Worm (Caenorhabditis elegans) whole organism, L2 larva: ENCODE results near the gene lmd-3.

ENCODE experiments used
- C34F6.9 ChIP-seq: fragments of 150-350 bp; optimal IDR thresholded peaks from 2 replicates; lab custom pipeline; 2014; ENCODE audit warnings: missing biosample characterization, missing genetic modification characterization
- F13H6.1 ChIP-seq: sonication (generic microtip); optimal IDR thresholded peaks from 2 replicates; lab custom pipeline; 2016; ENCODE audit warnings: missing genetic modification characterization, missing compliant biosample characterization
- R02D3.7 ChIP-seq: fragments of 150-350 bp; optimal IDR thresholded peaks from 2 replicates; lab custom pipeline; 2014; ENCODE audit warnings: missing biosample characterization, missing genetic modification characterization
- Y55F3AM.14 ChIP-seq: fragments of 200-800 bp; sonication (Bioruptor generic); optimal IDR thresholded peaks from 2 replicates; lab custom pipeline; 2018; ENCODE audit warnings: mild to moderate bottlenecking, missing genetic modification characterization, missing compliant biosample characterization
- ZK546.5 ChIP-seq: sonication (generic microtip); optimal IDR thresholded peaks from 2 replicates; lab custom pipeline; 2017; ENCODE audit warnings: missing biosample characterization, missing genetic modification characterization
- alr-1 ChIP-seq: fragments of 150-350 bp; optimal IDR thresholded peaks from 2 replicates; lab custom pipeline; 2014; ENCODE audit warnings: missing biosample characterization, missing genetic modification characterization
- aly-2 ChIP-seq: fragments of 150-350 bp; optimal IDR thresholded peaks from 2 replicates; lab custom pipeline; 2014; ENCODE audit warnings: missing biosample characterization, missing genetic modification characterization
- blmp-1 ChIP-seq: sonication (generic microtip); optimal IDR thresholded peaks from 2 replicates; lab custom pipeline; 2017; ENCODE audit warnings: missing genetic modification characterization, mild to moderate bottlenecking, missing compliant biosample characterization, antibody characterized with exemption, moderate library complexity; ENCODE audit not compliant: insufficient read depth
- crh-2 ChIP-seq: sonication (generic microtip); optimal IDR thresholded peaks from 2 replicates; lab custom pipeline; 2017; ENCODE audit warnings: missing biosample characterization, missing genetic modification characterization
- dmd-4 ChIP-seq: sonication (generic microtip); optimal IDR thresholded peaks from 2 replicates; lab custom pipeline; 2017; ENCODE audit warnings: missing biosample characterization, missing genetic modification characterization
- elt-3 ChIP-seq: sonication (generic microtip); optimal IDR thresholded peaks from 2 replicates; lab custom pipeline; 2017; ENCODE audit warnings: missing biosample characterization, missing genetic modification characterization
- fos-1 ChIP-seq: fragments of 150-350 bp; optimal IDR thresholded peaks from 2 replicates; lab custom pipeline; 2014; ENCODE audit warnings: missing biosample characterization, missing genetic modification characterization
- gmeb-1 ChIP-seq: fragments of 150-350 bp; optimal IDR thresholded peaks from 2 replicates; lab custom pipeline; 2014; ENCODE audit warnings: missing biosample characterization, missing genetic modification characterization
- lsy-2 ChIP-seq, 2 experiments: fragments of 150-350 bp in 1 of 2; sonication (generic microtip) in 1 of 2; optimal IDR thresholded peaks; 2 replicates each; lab custom pipeline; 2014 to 2017; ENCODE audit warnings: missing biosample characterization in 2 of 2, missing genetic modification characterization in 2 of 2
- mab-5 ChIP-seq: fragments of 150-350 bp; optimal IDR thresholded peaks from 2 replicates; lab custom pipeline; 2014; ENCODE audit warnings: missing biosample characterization, missing genetic modification characterization
- mdl-1 ChIP-seq, 2 experiments: fragments of 150-350 bp in 1 of 2; sonication (generic microtip) in 1 of 2; optimal IDR thresholded peaks; 2 replicates each; lab custom pipeline; 2017; ENCODE audit warnings: missing biosample characterization in 2 of 2, missing genetic modification characterization in 2 of 2
- nhr-10 ChIP-seq: sonication (generic microtip); optimal IDR thresholded peaks from 2 replicates; lab custom pipeline; 2017; ENCODE audit warnings: missing biosample characterization, missing genetic modification characterization
- nhr-11 ChIP-seq: fragments of 150-350 bp; optimal IDR thresholded peaks from 2 replicates; lab custom pipeline; 2014; ENCODE audit warnings: missing biosample characterization, missing genetic modification characterization
- nhr-12 ChIP-seq: fragments of 150-350 bp; optimal IDR thresholded peaks from 2 replicates; lab custom pipeline; 2014; ENCODE audit warnings: missing biosample characterization, missing genetic modification characterization
- nhr-129 ChIP-seq: fragments of 150-350 bp; optimal IDR thresholded peaks from 2 replicates; lab custom pipeline; 2014; ENCODE audit warnings: missing biosample characterization, missing genetic modification characterization
- nhr-21 ChIP-seq: fragments of 150-350 bp; optimal IDR thresholded peaks from 2 replicates; lab custom pipeline; 2014; ENCODE audit warnings: missing biosample characterization, missing genetic modification characterization
- nhr-23 ChIP-seq: fragments of 150-350 bp; optimal IDR thresholded peaks from 2 replicates; lab custom pipeline; 2014; ENCODE audit warnings: missing biosample characterization, missing genetic modification reagents, missing genetic modification characterization
- nhr-237 ChIP-seq: fragments of 150-350 bp; optimal IDR thresholded peaks from 2 replicates; lab custom pipeline; 2014; ENCODE audit warnings: missing biosample characterization, missing genetic modification characterization
- nhr-25 ChIP-seq: fragments of 150-350 bp; sonication (generic microtip); optimal IDR thresholded peaks from 3 replicates; lab custom pipeline; 2014; ENCODE audit warnings: missing biosample characterization, missing genetic modification characterization
- nhr-6 ChIP-seq: fragments of 150-350 bp; optimal IDR thresholded peaks from 2 replicates; lab custom pipeline; 2014; ENCODE audit warnings: missing biosample characterization, missing genetic modification characterization
- nhr-77 ChIP-seq: fragments of 150-350 bp; optimal IDR thresholded peaks from 2 replicates; lab custom pipeline; 2014; ENCODE audit warnings: missing biosample characterization, missing genetic modification characterization
- peb-1 ChIP-seq: fragments of 150-350 bp; optimal IDR thresholded peaks from 2 replicates; lab custom pipeline; 2014; ENCODE audit warnings: missing biosample characterization, missing genetic modification characterization
- skn-1 ChIP-seq: sonication (generic microtip); optimal IDR thresholded peaks from 2 replicates; lab custom pipeline; 2017; ENCODE audit warnings: missing biosample characterization, missing genetic modification characterization
- sma-3 ChIP-seq: sonication (generic microtip); optimal IDR thresholded peaks from 2 replicates; lab custom pipeline; 2016; ENCODE audit warnings: missing genetic modification reagents, missing genetic modification characterization, missing compliant biosample characterization
- sma-9 ChIP-seq, 2 experiments: fragments of 150-350 bp in 1 of 2; sonication (generic microtip) in 1 of 2; optimal IDR thresholded peaks; 2 replicates each; lab custom pipeline; 2014 to 2016; ENCODE audit warnings: missing genetic modification characterization in 2 of 2, mild to moderate bottlenecking in 1 of 2, missing biosample characterization in 1 of 2, missing compliant biosample characterization in 1 of 2, missing genetic modification reagents in 1 of 2, moderate library complexity in 1 of 2
- snpc-4 ChIP-seq: fragments of 150-350 bp; optimal IDR thresholded peaks from 2 replicates; lab custom pipeline; 2014; ENCODE audit warnings: missing biosample characterization, missing genetic modification characterization
- unc-55 ChIP-seq: fragments of 150-350 bp; sonication (generic microtip); optimal IDR thresholded peaks from 3 replicates; lab custom pipeline; 2014; ENCODE audit warnings: missing biosample characterization, missing genetic modification reagents, missing genetic modification characterization
- unc-62 ChIP-seq: fragments of 150-350 bp; optimal IDR thresholded peaks from 2 replicates; lab custom pipeline; 2014; ENCODE audit warnings: missing biosample characterization, missing genetic modification reagents, missing genetic modification characterization
- zag-1 ChIP-seq: fragments of 150-350 bp; optimal IDR thresholded peaks from 2 replicates; lab custom pipeline; 2014; ENCODE audit warnings: missing biosample characterization, missing genetic modification characterization
- ztf-11 ChIP-seq: sonication (generic microtip); optimal IDR thresholded peaks from 2 replicates; lab custom pipeline; 2017; ENCODE audit warnings: missing biosample characterization, missing genetic modification characterization
- ztf-4 ChIP-seq: fragments of 150-350 bp; optimal IDR thresholded peaks from 2 replicates; lab custom pipeline; 2014; ENCODE audit warnings: missing biosample characterization, missing genetic modification characterization

Gene lmd-3

DNA sequence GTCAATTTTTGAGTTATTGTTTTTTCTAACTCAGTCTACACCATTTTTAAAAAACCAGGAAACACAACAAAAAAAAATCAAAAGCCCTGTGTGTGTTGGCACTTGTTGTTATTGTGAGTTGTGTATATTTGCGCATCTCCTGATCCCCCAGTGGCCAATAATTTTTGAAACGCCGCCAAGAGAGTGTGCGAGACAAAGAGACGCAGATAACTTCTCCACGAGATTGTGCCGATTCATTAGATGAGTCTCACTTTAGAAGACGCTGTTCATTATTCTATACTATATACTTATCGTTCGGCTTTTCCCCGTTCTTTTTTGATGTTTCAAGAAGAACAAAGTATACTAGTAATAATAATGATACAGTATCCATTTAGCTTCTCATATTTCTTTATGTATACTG, 6.1 kb upstream of the lmd-3 start:
- TF ChIP-seq crh-2 (tag; lab: Kevin White, UChicago) (no peak), nhr-237 (no peak), nhr-11 (tag; lab: Kevin White, UChicago) (no peak), mab-5 (tag; lab: Kevin White, UChicago) (peak; percentile 57)

DNA sequence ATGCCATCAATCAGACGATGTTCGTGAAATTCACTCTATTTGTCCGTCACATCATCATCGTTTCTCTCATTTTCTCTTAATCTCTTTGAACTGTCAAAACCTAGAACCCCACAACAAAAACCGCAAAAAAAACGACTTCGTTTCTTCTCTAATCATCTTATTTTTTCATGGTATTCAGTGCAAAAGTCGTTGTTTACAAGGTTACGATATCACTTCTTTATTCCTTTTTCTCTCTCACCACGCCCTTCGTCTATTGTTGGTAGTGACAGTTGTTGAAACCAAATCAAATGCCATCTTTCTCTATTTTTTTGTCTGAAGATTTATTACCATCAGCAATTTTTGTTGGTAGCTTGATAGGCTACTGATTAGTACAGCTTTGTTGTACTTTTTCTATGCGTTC, 4.6 kb upstream of the lmd-3 start:
- TF ChIP-seq sma-9 (GFP tag; optimal IDR thresholded peaks at IDR 0.05; lab: Kevin White, UChicago) (peak; percentile 27), sma-9 (tag; optimal IDR thresholded peaks at IDR 0.05; lab: Kevin White, UChicago) (no peak), sma-3 (peak; percentile 45), nhr-25 (tag; lab: Kevin White, UChicago) (peak; percentile 78), blmp-1 (no peak)

DNA sequence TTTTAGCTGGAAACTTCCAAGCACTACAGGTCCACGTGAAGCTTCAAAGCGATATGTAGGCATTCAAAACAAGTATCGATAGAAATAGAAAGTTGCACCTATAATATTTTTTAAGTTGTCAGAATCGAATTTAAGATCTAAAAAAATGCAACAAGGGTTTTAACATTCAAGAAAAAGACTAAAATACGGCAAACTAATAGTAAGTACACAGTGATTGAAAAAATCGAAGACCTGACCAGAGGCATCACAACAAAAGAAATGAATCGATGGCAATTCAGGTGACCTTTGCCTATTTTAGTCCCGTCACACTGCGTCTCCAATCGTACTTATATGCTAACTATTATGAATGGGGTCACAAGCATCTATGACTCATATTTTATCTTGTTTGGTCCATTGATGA, 3.3 kb upstream of the lmd-3 start, which contains the start of gene T23B12.5:
T23B12.5 (minus strand) TSS at position 101 of the 400 bp plus-strand sequence.
- TF ChIP-seq mab-5 (tag; lab: Kevin White, UChicago) (no peak), nhr-10 (tag; lab: Kevin White, UChicago) (no peak), skn-1 (tag; lab: Kevin White, UChicago) (no peak), nhr-77 (no peak), dmd-4 (tag; lab: Kevin White, UChicago) (no peak)

DNA sequence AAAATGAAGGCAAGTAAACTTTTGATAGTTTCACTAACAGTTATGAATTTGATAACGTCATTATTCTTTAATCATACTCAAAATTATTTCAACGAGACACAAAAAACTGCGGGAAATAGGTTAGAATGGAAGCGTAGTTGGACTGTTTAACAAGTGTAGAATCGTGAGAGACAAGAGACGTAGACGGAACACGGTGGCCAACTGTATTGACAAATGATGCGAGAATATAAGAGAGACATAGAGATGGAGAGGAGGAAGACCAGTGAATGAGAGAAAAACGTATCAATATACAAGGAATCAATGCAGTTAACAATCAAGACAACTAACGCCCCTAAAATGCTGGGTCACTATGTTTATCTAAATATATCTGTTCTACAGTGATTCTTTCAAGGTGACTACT, 1.0 kb upstream of the lmd-3 start:
- TF ChIP-seq aly-2 (tag; lab: Kevin White, UChicago) (no peak), F13H6.1 (peak; percentile 38), nhr-6 (tag; lab: Kevin White, UChicago) (no peak), fos-1 (peak; percentile 65), crh-2 (tag; lab: Kevin White, UChicago) (peak; percentile 50), nhr-21 (tag; lab: Kevin White, UChicago) (peak; percentile 14), alr-1 (tag; lab: Kevin White, UChicago) (no peak), nhr-25 (tag; lab: Kevin White, UChicago) (peak; percentile 33), sma-3 (peak; percentile 66), unc-55 (GFP tag; lab: Kevin White, UChicago) (no peak), elt-3 (tag; lab: Kevin White, UChicago) (no peak), peb-1 (tag; lab: Kevin White, UChicago) (no peak), ztf-4 (tag; lab: Kevin White, UChicago) (no peak), dmd-4 (tag; lab: Kevin White, UChicago) (no peak), nhr-77 (no peak), gmeb-1 (tag; lab: Kevin White, UChicago) (peak; percentile 48), nhr-129 (peak; percentile 56), zag-1 (no peak), nhr-23 (tag; lab: Kevin White, UChicago) (no peak), ZK546.5 (tag; lab: Kevin White, UChicago) (no peak), sma-9 (GFP tag; optimal IDR thresholded peaks at IDR 0.05; lab: Kevin White, UChicago) (peak; percentile 56), sma-9 (tag; optimal IDR thresholded peaks at IDR 0.05; lab: Kevin White, UChicago) (no peak), Y55F3AM.14 (GFP tag; lab: Kevin White, UChicago) (no peak), mdl-1 (tag; optimal IDR thresholded peaks at IDR 0.05; lab: Kevin White, UChicago) (no peak), nhr-12 (tag; lab: Kevin White, UChicago) (no peak), C34F6.9 (tag; lab: Kevin White, UChicago) (peak; percentile 16), R02D3.7 (tag; lab: Kevin White, UChicago) (no peak), lsy-2 (tag; optimal IDR thresholded peaks at IDR 0.05; lab: Kevin White, UChicago) (peak in 1 of 2 experiments; percentile 20), ztf-11 (no peak), nhr-237 (no peak), skn-1 (tag; lab: Kevin White, UChicago) (no peak), snpc-4 (tag; lab: Kevin White, UChicago) (peak; percentile 1), unc-62 (no peak)

DNA sequence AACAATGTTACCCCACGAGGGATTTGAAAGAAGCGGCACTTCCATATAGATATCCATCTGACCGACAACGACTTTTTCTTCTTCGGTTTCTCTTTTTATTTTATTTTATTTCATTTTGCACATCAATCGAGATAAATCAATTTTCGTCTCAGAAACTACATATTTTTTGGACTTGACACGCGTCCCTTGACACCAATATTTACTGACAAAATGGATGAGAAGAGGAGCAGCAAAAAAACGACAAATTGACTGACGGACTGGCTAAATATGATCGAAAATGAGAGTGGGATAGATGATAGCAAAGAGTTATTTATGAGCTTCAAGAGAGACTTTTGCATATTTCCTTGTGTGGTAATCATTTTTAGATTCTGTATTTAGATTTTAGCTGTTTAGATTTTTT, 7.2 kb downstream of the lmd-3 start:
- TF ChIP-seq mab-5 (tag; lab: Kevin White, UChicago) (peak; percentile 74), nhr-25 (tag; lab: Kevin White, UChicago) (no peak), unc-55 (GFP tag; lab: Kevin White, UChicago) (no peak), elt-3 (tag; lab: Kevin White, UChicago) (no peak), Y55F3AM.14 (GFP tag; lab: Kevin White, UChicago) (no peak), nhr-237 (no peak), nhr-11 (tag; lab: Kevin White, UChicago) (no peak)
